Worm (Caenorhabditis elegans) whole organism, young adult: ENCODE data around the gene scc-1.

Experiments used
- B0035.1 ChIP-seq: sonication (generic microtip); optimal IDR thresholded peaks from 2 replicates; lab custom pipeline; 2016; ENCODE audit warnings: missing genetic modification characterization, mild to moderate bottlenecking, missing compliant biosample characterization, missing genotype, missing genetic modification reagents
- C06A6.2 ChIP-seq: fragments of 200-800 bp; sonication (Bioruptor generic); conservative IDR thresholded peaks from 2 replicates; pipeline ENCODE4 v1.3.6; 2022; ENCODE audit warnings: missing genetic modification characterization, missing compliant biosample characterization
- F10E7.11 ChIP-seq: sonication (generic microtip); optimal IDR thresholded peaks from 2 replicates; lab custom pipeline; 2017; ENCODE audit warnings: mild to moderate bottlenecking, missing genetic modification characterization, moderate library complexity, missing compliant biosample characterization
- F37B4.10 ChIP-seq: fragments of 200-800 bp; sonication (Bioruptor generic); IDR thresholded peaks from 2 replicates; pipeline ENCODE4 v1.3.6; 2022; ENCODE audit warnings: missing genetic modification characterization, missing compliant biosample characterization
- F39B2.1 ChIP-seq: fragments of 200-800 bp; sonication (Bioruptor generic); IDR thresholded peaks from 2 replicates; pipeline ENCODE4 v1.3.6; 2022; ENCODE audit warnings: missing genetic modification reagents, missing genetic modification characterization, missing compliant biosample characterization
- F52B5.7 ChIP-seq: sonication (generic microtip); optimal IDR thresholded peaks from 2 replicates; lab custom pipeline; 2016; ENCODE audit warnings: mild to moderate bottlenecking, missing genetic modification characterization, missing compliant biosample characterization
- K12H6.12 ChIP-seq: fragments of 200-800 bp; sonication (Bioruptor generic); optimal IDR thresholded peaks from 2 replicates; lab custom pipeline; 2018; ENCODE audit warnings: mild to moderate bottlenecking, missing genetic modification characterization, missing compliant biosample characterization
- Y53G8AR.9 ChIP-seq: fragments of 200-800 bp; sonication (Bioruptor generic); conservative IDR thresholded peaks from 2 replicates; pipeline ENCODE4 v1.3.6; 2022; ENCODE audit warnings: missing genetic modification reagents, missing genetic modification characterization, missing compliant biosample characterization
- Y56A3A.18 ChIP-seq: fragments of 200-800 bp; sonication (Bioruptor generic); IDR thresholded peaks from 2 replicates; pipeline ENCODE4 v1.3.6; 2022; ENCODE audit warnings: missing genetic modification reagents, missing genetic modification characterization, missing compliant biosample characterization
- ZK185.1 ChIP-seq: sonication (generic microtip); optimal IDR thresholded peaks from 2 replicates; lab custom pipeline; 2016; ENCODE audit warnings: mild to moderate bottlenecking, missing genetic modification characterization, missing compliant biosample characterization; ENCODE audit not compliant: poor library complexity, severe bottlenecking
- ama-1 ChIP-seq, 3 experiments: fragments of 150-350 bp in 1 of 3; sonication (generic microtip) in 2 of 3; optimal IDR thresholded peaks; 2 replicates each; lab custom pipeline; 2014 to 2018; ENCODE audit warnings: missing biosample characterization in 2 of 3, missing genetic modification characterization in 2 of 3, missing genetic modification reagents in 2 of 3
- aptf-3 ChIP-seq: fragments of 200-800 bp; sonication (Bioruptor generic); IDR thresholded peaks from 2 replicates; pipeline ENCODE4 v1.3.6; 2022; ENCODE audit warnings: missing genetic modification characterization, missing compliant biosample characterization
- attf-5 ChIP-seq: fragments of 200-800 bp; sonication (Bioruptor generic); optimal IDR thresholded peaks from 2 replicates; lab custom pipeline; 2018; ENCODE audit warnings: mild to moderate bottlenecking, missing genetic modification characterization, missing compliant biosample characterization
- attf-6 ChIP-seq: fragments of 200-800 bp; sonication (Bioruptor generic); IDR thresholded peaks from 2 replicates; pipeline ENCODE4 v1.3.6; 2022; ENCODE audit warnings: missing genetic modification reagents, missing genetic modification characterization, missing compliant biosample characterization
- bed-2 ChIP-seq: fragments of 200-800 bp; sonication (Bioruptor generic); IDR thresholded peaks from 2 replicates; pipeline ENCODE4 v1.3.6; 2022; ENCODE audit warnings: missing genetic modification reagents, missing genetic modification characterization, missing compliant biosample characterization
- cebp-1 ChIP-seq, 2 experiments: fragments of 200-800 bp in 1 of 2; sonication (Bioruptor generic) in 1 of 2; sonication (generic microtip) in 1 of 2; IDR thresholded peaks in 1 of 2; optimal IDR thresholded peaks in 1 of 2; 2 replicates each; pipeline versions ENCODE4 v1.3.6 to Lab custom; 2017 to 2022; ENCODE audit warnings: missing compliant biosample characterization in 2 of 2, missing genetic modification characterization in 2 of 2, mild to moderate bottlenecking in 1 of 2, missing genetic modification reagents in 1 of 2, moderate library complexity in 1 of 2
- ceh-27 ChIP-seq: fragments of 200-800 bp; sonication (Bioruptor generic); optimal IDR thresholded peaks from 2 replicates; lab custom pipeline; 2018; ENCODE audit warnings: mild to moderate bottlenecking, missing genetic modification characterization, moderate library complexity, missing compliant biosample characterization
- ceh-58 ChIP-seq: fragments of 200-800 bp; sonication (Bioruptor generic); IDR thresholded peaks from 2 replicates; pipeline ENCODE4 v1.3.6; 2022; ENCODE audit warnings: missing genetic modification characterization, missing compliant biosample characterization
- efl-1 ChIP-seq: fragments of 150-350 bp; optimal IDR thresholded peaks from 2 replicates; lab custom pipeline; 2014; ENCODE audit warnings: missing biosample characterization, missing genetic modification reagents, missing genetic modification characterization
- hlh-12 ChIP-seq: sonication (generic microtip); optimal IDR thresholded peaks from 2 replicates; lab custom pipeline; 2016; ENCODE audit warnings: missing genetic modification characterization, missing compliant biosample characterization
- hmg-1.2 ChIP-seq: fragments of 200-800 bp; sonication (Bioruptor generic); IDR thresholded peaks from 2 replicates; pipeline ENCODE4 v1.3.6; 2022; ENCODE audit warnings: missing genetic modification reagents, missing genetic modification characterization, missing compliant biosample characterization
- hsf-1 ChIP-seq: fragments of 200-800 bp; sonication (Bioruptor generic); IDR thresholded peaks from 2 replicates; pipeline ENCODE4 v1.3.6; 2022; ENCODE audit warnings: missing genetic modification reagents, missing genetic modification characterization, missing compliant biosample characterization
- lin-40 ChIP-seq: sonication (generic microtip); optimal IDR thresholded peaks from 2 replicates; lab custom pipeline; 2016; ENCODE audit warnings: missing genetic modification characterization, mild to moderate bottlenecking, missing compliant biosample characterization, missing genotype, missing genetic modification reagents
- lin-54 ChIP-seq: fragments of 200-800 bp; sonication (Bioruptor generic); optimal IDR thresholded peaks from 2 replicates; lab custom pipeline; 2018; ENCODE audit warnings: mild to moderate bottlenecking, missing genetic modification characterization, missing compliant biosample characterization
- madf-6 ChIP-seq: fragments of 200-800 bp; sonication (Bioruptor generic); IDR thresholded peaks from 2 replicates; pipeline ENCODE4 v1.3.6; 2022; ENCODE audit warnings: missing genetic modification reagents, missing genetic modification characterization, missing compliant biosample characterization
- mel-28 ChIP-seq: sonication (generic microtip); optimal IDR thresholded peaks from 2 replicates; lab custom pipeline; 2016; ENCODE audit warnings: borderline replicate concordance, mild to moderate bottlenecking, missing genetic modification characterization, missing compliant biosample characterization
- mes-4 ChIP-seq: sonication (generic microtip); optimal IDR thresholded peaks from 2 replicates; lab custom pipeline; 2016; ENCODE audit warnings: missing genotype, missing genetic modification characterization, missing compliant biosample characterization
- nhr-179 ChIP-seq: sonication (generic microtip); optimal IDR thresholded peaks from 2 replicates; lab custom pipeline; 2016; ENCODE audit warnings: mild to moderate bottlenecking, missing genetic modification characterization, missing compliant biosample characterization
- nhr-80 ChIP-seq: sonication (generic microtip); optimal IDR thresholded peaks from 2 replicates; lab custom pipeline; 2016; ENCODE audit warnings: missing genetic modification characterization, missing compliant biosample characterization
- pbrm-1 ChIP-seq: fragments of 200-800 bp; sonication (Bioruptor generic); IDR thresholded peaks from 2 replicates; pipeline ENCODE4 v1.3.6; 2022; ENCODE audit warnings: missing genetic modification reagents, missing genetic modification characterization, missing compliant biosample characterization
- pha-4 ChIP-seq: fragments of 150-350 bp; sonication (generic microtip); optimal IDR thresholded peaks from 2 replicates; lab custom pipeline; 2014; ENCODE audit warnings: missing biosample characterization, missing genetic modification reagents, missing genetic modification characterization
- rcor-1 ChIP-seq: fragments of 200-800 bp; sonication (Bioruptor generic); IDR thresholded peaks from 2 replicates; pipeline ENCODE4 v1.3.6; 2022; ENCODE audit warnings: missing genetic modification reagents, missing genetic modification characterization, missing compliant biosample characterization
- snpc-1.1 ChIP-seq: sonication (generic microtip); optimal IDR thresholded peaks from 2 replicates; lab custom pipeline; 2017; ENCODE audit warnings: missing genetic modification characterization, mild to moderate bottlenecking, missing compliant biosample characterization, antibody characterized with exemption, moderate library complexity, missing genotype, missing genetic modification reagents; ENCODE audit not compliant: insufficient read depth
- snpc-4 ChIP-seq, 5 experiments: fragments of 150-350 bp in 1 of 5; sonication (generic microtip) in 4 of 5; optimal IDR thresholded peaks; 2 replicates each; lab custom pipeline; 2014 to 2018; ENCODE audit warnings: missing genetic modification characterization in 5 of 5, missing biosample characterization in 3 of 5, antibody characterized with exemption in 2 of 5, mild to moderate bottlenecking in 2 of 5, missing compliant biosample characterization in 2 of 5, missing genotype in 2 of 5, moderate library complexity in 2 of 5, missing genetic modification reagents in 1 of 5
- tbp1 ChIP-seq: fragments of 200-800 bp; sonication (Bioruptor generic); optimal IDR thresholded peaks from 2 replicates; lab custom pipeline; 2018; ENCODE audit warnings: mild to moderate bottlenecking, missing genetic modification characterization, missing compliant biosample characterization
- ztf-22 ChIP-seq: fragments of 200-800 bp; sonication (Bioruptor generic); optimal IDR thresholded peaks from 2 replicates; lab custom pipeline; 2018; ENCODE audit warnings: mild to moderate bottlenecking, missing genetic modification characterization, moderate library complexity, missing compliant biosample characterization
- ztf-25 ChIP-seq: fragments of 200-800 bp; sonication (Bioruptor generic); IDR thresholded peaks from 2 replicates; pipeline ENCODE4 v1.3.6; 2022; ENCODE audit warnings: missing genetic modification reagents, missing genetic modification characterization, missing compliant biosample characterization
- ztf-26 ChIP-seq: sonication (generic microtip); optimal IDR thresholded peaks from 2 replicates; lab custom pipeline; 2017; ENCODE audit warnings: missing genetic modification characterization, missing compliant biosample characterization
- ztf-3 ChIP-seq: fragments of 200-800 bp; sonication (Bioruptor generic); optimal IDR thresholded peaks from 2 replicates; lab custom pipeline; 2018; ENCODE audit warnings: mild to moderate bottlenecking, missing genetic modification characterization, missing compliant biosample characterization
- ztf-6 ChIP-seq: fragments of 200-800 bp; sonication (Bioruptor generic); IDR thresholded peaks from 2 replicates; pipeline ENCODE4 v1.3.6; 2022; ENCODE audit warnings: missing genetic modification reagents, missing genetic modification characterization, missing compliant biosample characterization

The scc-1 gene

ce11 chrII:4739984-4740462 lies 41.5 kb downstream of the scc-1 start, which contains the start of gene eas-1 (continued):
- TF ChIP-seq bed-2 (GFP tag; lab: Robert Waterston, UW) (peak; percentile 69; the same call in 1 of the 2 replicates), ceh-27 (peak; percentile 91), Y56A3A.18 (GFP tag; lab: Robert Waterston, UW) (no peak), snpc-4 (GFP tag; optimal IDR thresholded peaks at IDR 0.05; lab: Kevin White, UChicago) (no peak), snpc-4 (tag; optimal IDR thresholded peaks at IDR 0.05; lab: Kevin White, UChicago) (peak in 2 of 4 experiments; percentile 18 to 22)

- TF ChIP-seq C06A6.2 (GFP tag; lab: Robert Waterston, UW) (no peak), ceh-58 (GFP tag; lab: Robert Waterston, UW) (no peak), rcor-1 (GFP tag; lab: Robert Waterston, UW) (no peak), cebp-1 (GFP tag; IDR thresholded peaks at IDR 0.05; lab: Robert Waterston, UW) (no peak), cebp-1 (tag; optimal IDR thresholded peaks at IDR 0.05; lab: Kevin White, UChicago) (peak; percentile 0), efl-1 (GFP tag; lab: Kevin White, UChicago) (no peak), F10E7.11 (tag; lab: Kevin White, UChicago) (no peak), madf-6 (GFP tag; lab: Robert Waterston, UW) (peak; percentile 20; the same call in 1 of the 2 replicates), ama-1 (optimal IDR thresholded peaks at IDR 0.05; lab: Kevin White, UChicago) (peak; percentile 49), ama-1 (GFP tag; optimal IDR thresholded peaks at IDR 0.05; lab: Kevin White, UChicago) (no peak), nhr-80 (tag; lab: Kevin White, UChicago) (peak; percentile 45), hmg-1.2 (GFP tag; lab: Robert Waterston, UW) (0 out of 2 replicates have a peak, but pooled peaks have one; percentile 7), nhr-179 (no peak), Y56A3A.18 (GFP tag; lab: Robert Waterston, UW) (0 out of 2 replicates have a peak, but pooled peaks have one; percentile 43)
- TF ChIP-seq, all 124 proteins: peak for 6
Measured at ce11 chrII:4741527-4742187, 43.1 kb downstream of the scc-1 start, which contains the start of gene acs-11. Gene acs-11 (plus strand): TSS chrII:4742137.

- TF ChIP-seq ZK185.1 (tag; lab: Kevin White, UChicago): no peak
- 0 out of 2 replicates have a peak, but pooled peaks have one; percentile 45 for TF ChIP-seq Y53G8AR.9 (GFP tag; lab: Robert Waterston, UW)
- no peak for TF ChIP-seq hsf-1
- no peak for TF ChIP-seq ceh-58 (GFP tag; lab: Robert Waterston, UW)
- no peak for TF ChIP-seq F39B2.1
- no peak for TF ChIP-seq F37B4.10 (GFP tag; lab: Robert Waterston, UW)
- TF ChIP-seq attf-5: no peak
- no peak for TF ChIP-seq ztf-25 (GFP tag; lab: Robert Waterston, UW)
- no peak for TF ChIP-seq F52B5.7
- TF ChIP-seq ztf-22 (GFP tag; lab: Kevin White, UChicago): no peak
- TF ChIP-seq snpc-4 (GFP tag; optimal IDR thresholded peaks at IDR 0.05; lab: Kevin White, UChicago): no peak
- no peak for TF ChIP-seq snpc-4 (tag; optimal IDR thresholded peaks at IDR 0.05; lab: Kevin White, UChicago)
- TF ChIP-seq tbp1: peak; percentile 28
- no peak for TF ChIP-seq nhr-80 (tag; lab: Kevin White, UChicago)
- TF ChIP-seq mes-4 (tag; lab: Kevin White, UChicago): no peak
- TF ChIP-seq attf-6 (GFP tag; lab: Robert Waterston, UW): no peak
- no peak for TF ChIP-seq pbrm-1 (GFP tag; lab: Robert Waterston, UW)
- TF ChIP-seq ztf-6 (GFP tag; lab: Robert Waterston, UW): no peak
- TF ChIP-seq ztf-3 (GFP tag; lab: Kevin White, UChicago): no peak
- no peak for TF ChIP-seq K12H6.12 (tag; lab: Kevin White, UChicago)
- TF ChIP-seq pha-4 (tag; lab: Kevin White, UChicago): no peak
- no peak for TF ChIP-seq snpc-1.1
- no peak for TF ChIP-seq madf-6 (GFP tag; lab: Robert Waterston, UW)
- TF ChIP-seq mel-28 (tag; lab: Kevin White, UChicago): no peak
- TF ChIP-seq lin-54 (GFP tag; lab: Kevin White, UChicago): peak; percentile 13
- TF ChIP-seq hlh-12 (tag; lab: Kevin White, UChicago): no peak
- no peak for TF ChIP-seq aptf-3 (GFP tag; lab: Robert Waterston, UW)
- no peak for TF ChIP-seq B0035.1 (tag; lab: Kevin White, UChicago)
- TF ChIP-seq lin-40 (tag; lab: Kevin White, UChicago): peak; percentile 43
- no peak for TF ChIP-seq ama-1 (optimal IDR thresholded peaks at IDR 0.05; lab: Kevin White, UChicago)
- no peak for TF ChIP-seq ama-1 (GFP tag; optimal IDR thresholded peaks at IDR 0.05; lab: Kevin White, UChicago)
- no peak for TF ChIP-seq efl-1 (GFP tag; lab: Kevin White, UChicago)
- peak; percentile 76 for TF ChIP-seq ztf-26
Measured at ce11 chrII:4745281-4745680, 46.8 kb downstream of the scc-1 start.
